Worm (Caenorhabditis elegans): Measurements from ENCODE around the gene vhl-1.

DNA sequence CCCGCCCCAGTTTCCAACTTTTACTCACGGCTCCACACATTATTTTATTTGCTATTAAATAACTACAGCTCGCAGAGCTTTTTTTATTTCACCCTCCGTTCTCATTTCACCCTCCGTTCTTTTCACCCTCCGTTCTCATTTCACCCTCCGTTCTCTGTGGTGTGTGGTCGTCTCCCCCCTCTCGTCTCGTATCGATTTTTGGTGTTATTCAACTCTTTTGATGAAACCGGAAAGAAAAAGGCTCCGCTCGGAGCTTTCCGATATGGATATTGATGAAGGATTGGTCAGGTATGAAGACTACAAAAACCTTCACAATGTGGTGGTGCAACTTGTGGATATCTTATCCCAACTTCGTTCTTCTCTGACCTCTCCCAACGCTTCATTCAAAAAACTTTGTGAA is 16.6 kb upstream of the vhl-1 start:
- TF ChIP-seq ztf-11 (tag; optimal IDR thresholded peaks at IDR 0.05) (no peak), ZK546.5 (tag; optimal IDR thresholded peaks at IDR 0.05) (no peak), aly-2 (tag; optimal IDR thresholded peaks at IDR 0.05) (no peak), nhr-76 (tag; optimal IDR thresholded peaks at IDR 0.05) (no peak), jun-1 (tag; optimal IDR thresholded peaks at IDR 0.05) (no peak), R02D3.7 (tag; optimal IDR thresholded peaks at IDR 0.05) (no peak), nhr-12 (tag; optimal IDR thresholded peaks at IDR 0.05) (no peak), nhr-237 (tag; optimal IDR thresholded peaks at IDR 0.05) (no peak)

Measured in whole organism, L3 larva.